Fruit fly (Drosophila melanogaster) whole organism: ENCODE results near the gene mRpS34.

Experiments used
- Dll ChIP-seq: fragments of >200 bp; optimal IDR thresholded peaks from 2 replicates; lab custom pipeline; 2017
- EcR ChIP-seq, 2 experiments: fragments of >200 bp; optimal IDR thresholded peaks; 2 replicates each; lab custom pipeline; 2017; ENCODE audit warnings: missing biosample characterization in 2 of 2, missing genetic modification characterization in 2 of 2, missing genetic modification reagents in 2 of 2
- pan ChIP-seq: fragments of >200 bp; optimal IDR thresholded peaks from 2 replicates; lab custom pipeline; 2017
- psq ChIP-seq: fragments of >200 bp; optimal IDR thresholded peaks from 2 replicates; lab custom pipeline; 2017

DNA sequence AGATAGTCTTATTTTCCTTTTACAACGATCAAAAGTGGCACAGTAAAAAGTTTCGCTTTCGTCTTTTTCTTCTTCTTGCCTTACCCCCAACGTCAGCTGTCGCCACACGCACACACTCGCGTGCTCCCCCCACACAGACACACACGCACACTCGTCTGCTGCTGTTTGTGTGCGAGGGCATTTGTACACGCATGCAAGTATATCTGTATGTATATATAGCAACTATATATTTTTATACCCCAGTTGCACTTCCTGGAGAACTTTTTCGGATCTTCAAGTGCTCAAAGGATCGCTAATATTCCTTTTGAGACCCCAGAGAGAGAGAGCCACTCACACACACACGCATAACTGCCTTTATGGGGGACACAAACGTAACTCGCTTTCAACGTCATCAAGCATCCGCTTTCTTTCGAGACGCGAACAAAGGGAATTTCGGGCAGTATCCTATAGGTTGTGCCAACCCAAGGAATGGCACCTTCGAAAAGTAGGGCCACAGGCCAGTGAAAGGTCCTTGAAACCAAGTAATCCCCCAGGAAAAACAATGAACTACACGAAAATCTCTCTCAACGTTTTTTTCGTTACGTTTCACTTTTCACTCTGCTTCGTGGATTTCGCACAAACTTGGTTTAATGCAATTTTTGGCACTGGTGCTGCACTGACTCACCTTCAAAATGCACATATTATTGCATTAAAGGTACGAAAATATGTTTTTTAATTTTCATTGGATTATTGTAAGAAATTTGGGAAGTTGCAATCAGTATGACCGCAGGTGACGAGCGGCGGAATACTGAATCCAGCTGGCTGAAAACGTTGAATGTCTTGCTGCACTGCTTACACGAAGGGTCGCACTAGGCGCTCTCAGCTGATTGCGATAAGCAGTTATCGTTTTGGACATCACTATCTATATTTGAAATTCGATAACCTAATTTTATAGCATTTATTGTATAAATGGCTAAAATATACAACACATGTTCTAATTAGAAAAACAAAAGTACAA is 30.2 kb downstream of the mRpS34 start, which contains the start of gene roq:
- TF ChIP-seq psq (no peak), pan (lab: Kevin White, UChicago) (no peak), Dll (lab: Kevin White, UChicago) (no peak), EcR (GFP tag; optimal IDR thresholded peaks at IDR 0.05; lab: Kevin White, UChicago) (no peak)
